Worm (Caenorhabditis elegans): ENCODE data around the gene srh-52.
A peak's percentile ranks its signal among the peaks of the same experiment; 100 is the strongest.

The srh-52 gene

DNA sequence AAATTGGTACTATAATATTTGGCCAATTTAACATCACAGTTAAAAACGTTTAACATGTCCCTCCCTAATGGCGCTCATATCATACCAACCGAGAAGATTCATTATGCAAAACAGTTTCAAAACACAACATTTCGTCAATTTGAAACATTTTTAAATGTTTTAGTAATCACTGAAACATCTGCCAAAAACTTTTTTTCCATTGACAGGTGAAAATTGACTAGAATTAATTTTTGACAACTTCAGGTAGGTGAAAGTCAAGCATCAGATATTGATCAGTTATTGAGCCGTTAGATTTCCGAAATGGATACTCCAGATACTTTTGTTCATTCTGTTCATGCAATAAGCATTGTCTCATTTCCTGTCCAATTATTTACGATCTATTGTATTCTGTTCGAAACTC, 30.8 kb upstream of the srh-52 start, which contains the start of gene srh-257:
srh-257 (plus strand) TSS at position 301 of the 400 bp plus-strand sequence.
- TF ChIP-seq blmp-1 (tag; optimal IDR thresholded peaks at IDR 0.05; ENCODE audit: insufficient read depth), result no peak
- no peak for TF ChIP-seq Y55F3AM.14 (GFP tag; optimal IDR thresholded peaks at IDR 0.05)
- TF ChIP-seq crh-2 (tag; optimal IDR thresholded peaks at IDR 0.05), result no peak
- no peak for TF ChIP-seq R02D3.7 (tag; optimal IDR thresholded peaks at IDR 0.05)
- TF ChIP-seq mbf-1 (tag; optimal IDR thresholded peaks at IDR 0.05), result no peak
- no peak for TF ChIP-seq ceh-16 (tag; optimal IDR thresholded peaks at IDR 0.05)
- no peak for TF ChIP-seq ceh-82 (tag; optimal IDR thresholded peaks at IDR 0.05)
- TF ChIP-seq lin-11 (tag; optimal IDR thresholded peaks at IDR 0.05), result no peak
- TF ChIP-seq nhr-129 (tag; optimal IDR thresholded peaks at IDR 0.05), result no peak
- no peak for TF ChIP-seq egl-27 (tag; optimal IDR thresholded peaks at IDR 0.05)
- TF ChIP-seq nhr-10 (tag; optimal IDR thresholded peaks at IDR 0.05), result no peak
- TF ChIP-seq elt-1 (tag; optimal IDR thresholded peaks at IDR 0.05), result no peak
- TF ChIP-seq snpc-4 (tag; optimal IDR thresholded peaks at IDR 0.05), result no peak
- no peak for TF ChIP-seq ztf-11 (tag; optimal IDR thresholded peaks at IDR 0.05)
- TF ChIP-seq lin-39 (tag; optimal IDR thresholded peaks at IDR 0.05), result no peak
- TF ChIP-seq ama-1 (optimal IDR thresholded peaks at IDR 0.05), result no peak
- TF ChIP-seq nhr-23 (tag; optimal IDR thresholded peaks at IDR 0.05), result no peak
- no peak for TF ChIP-seq fos-1 (tag; optimal IDR thresholded peaks at IDR 0.05)
- no peak for TF ChIP-seq peb-1 (tag; optimal IDR thresholded peaks at IDR 0.05)

DNA sequence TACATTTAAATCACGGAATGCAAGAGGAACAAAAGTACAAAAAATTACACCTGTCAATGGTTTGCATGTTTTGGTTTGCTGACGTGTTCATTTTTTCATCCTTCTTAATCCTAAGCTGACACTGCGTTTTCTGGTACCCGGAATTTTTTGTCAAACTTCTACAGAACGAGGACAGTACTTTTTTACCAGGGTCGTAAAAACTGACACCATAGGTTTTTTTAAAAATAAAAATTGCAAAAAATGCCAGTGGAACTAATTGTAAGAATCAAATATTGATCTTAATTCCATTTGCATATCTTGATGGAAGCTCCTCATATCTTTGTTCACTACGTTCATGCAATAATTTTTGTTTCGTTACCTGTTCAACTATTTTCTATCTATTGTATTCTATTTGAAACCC, 28.7 kb upstream of the srh-52 start, which contains the start of gene srh-258:
srh-258 (plus strand) TSS at position 301 of the 400 bp plus-strand sequence.
- TF ChIP-seq peb-1 (tag; optimal IDR thresholded peaks at IDR 0.05) (no peak), sem-4 (tag; optimal IDR thresholded peaks at IDR 0.05) (no peak), nhr-21 (tag; optimal IDR thresholded peaks at IDR 0.05) (no peak), lin-39 (tag; optimal IDR thresholded peaks at IDR 0.05) (no peak), ztf-4 (tag; optimal IDR thresholded peaks at IDR 0.05) (no peak), R02D3.7 (tag; optimal IDR thresholded peaks at IDR 0.05) (no peak), nhr-6 (tag; optimal IDR thresholded peaks at IDR 0.05) (no peak), nhr-129 (tag; optimal IDR thresholded peaks at IDR 0.05) (no peak), unc-39 (tag; optimal IDR thresholded peaks at IDR 0.05) (no peak), nhr-11 (tag; optimal IDR thresholded peaks at IDR 0.05) (no peak)

DNA sequence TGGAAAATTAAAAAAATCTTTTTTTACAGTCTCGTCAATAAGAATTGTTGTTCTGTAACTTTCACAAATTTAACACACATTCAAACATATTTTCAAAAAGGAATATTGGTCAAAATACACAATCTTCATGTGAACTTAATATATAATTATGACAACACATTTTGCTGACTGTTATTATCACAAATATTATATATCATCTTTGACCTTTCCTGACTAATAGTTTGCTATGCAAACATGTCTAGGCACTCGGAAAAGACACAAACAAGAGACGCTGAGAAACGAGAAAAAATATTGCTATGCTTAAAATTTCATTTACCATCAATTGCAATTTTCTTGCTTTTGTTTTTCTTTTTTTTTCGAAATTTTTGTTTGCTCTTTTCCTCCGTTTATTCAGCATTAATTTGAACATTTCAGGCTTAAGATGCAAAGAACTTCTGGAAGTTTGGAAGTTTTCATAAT, 25.8 kb upstream of the srh-52 start, which contains the start of gene fbxa-135:
fbxa-135 (plus strand) TSS at position 409 of the 459 bp plus-strand sequence.
- TF ChIP-seq fos-1 (tag; optimal IDR thresholded peaks at IDR 0.05) (peak; percentile 16), gmeb-1 (tag; optimal IDR thresholded peaks at IDR 0.05) (no peak)

DNA sequence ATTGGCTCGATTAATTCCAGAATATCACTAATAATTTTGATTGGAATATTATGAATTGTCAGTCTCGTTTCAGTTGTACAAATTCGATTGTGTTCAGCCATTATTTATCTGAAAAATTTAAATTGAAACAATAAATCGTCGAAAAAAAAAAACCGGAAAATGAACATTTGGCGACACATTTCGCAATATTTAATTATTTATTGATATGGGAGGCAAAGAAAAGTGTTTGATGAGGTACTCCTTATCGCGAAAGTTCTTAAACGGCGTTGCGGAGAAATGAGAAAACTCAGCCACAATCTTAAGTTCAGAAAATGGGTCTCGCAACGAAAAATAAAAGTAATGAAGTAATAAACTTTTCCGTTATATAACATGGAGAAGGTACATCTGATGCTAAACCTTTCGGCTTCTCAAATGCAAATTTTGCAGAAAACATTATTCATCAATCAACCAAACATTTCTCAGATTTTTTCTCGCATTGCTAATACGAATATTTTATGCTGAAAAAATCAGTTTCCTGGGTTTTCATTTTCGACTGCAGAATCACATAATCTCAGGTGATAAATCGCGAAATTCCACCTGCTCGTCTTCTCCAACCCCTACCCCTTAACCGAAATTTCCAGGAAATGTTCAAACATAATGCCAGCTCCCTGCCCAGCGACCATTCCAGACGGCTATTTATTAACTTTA, 23.7 kb upstream of the srh-52 start, which contains the start of the genes T06E6.15 and sri-7:
T06E6.15 (minus strand) TSS at position 101 of the 687 bp plus-strand sequence.
sri-7 (plus strand) TSS at position 637 of the 687 bp plus-strand sequence.
- no peak for TF ChIP-seq nhr-10 (tag; optimal IDR thresholded peaks at IDR 0.05)
- no peak for TF ChIP-seq lin-39 (tag; optimal IDR thresholded peaks at IDR 0.05)
- no peak for TF ChIP-seq blmp-1 (tag; optimal IDR thresholded peaks at IDR 0.05; ENCODE audit: insufficient read depth)
- no peak for TF ChIP-seq lsy-2 (tag; optimal IDR thresholded peaks at IDR 0.05)
- TF ChIP-seq C34F6.9 (tag; optimal IDR thresholded peaks at IDR 0.05), result no peak
- TF ChIP-seq fos-1 (tag; optimal IDR thresholded peaks at IDR 0.05), result peak; percentile 33
- no peak for TF ChIP-seq mab-5 (tag; optimal IDR thresholded peaks at IDR 0.05)
- no peak for TF ChIP-seq ZK546.5 (tag; optimal IDR thresholded peaks at IDR 0.05)

DNA sequence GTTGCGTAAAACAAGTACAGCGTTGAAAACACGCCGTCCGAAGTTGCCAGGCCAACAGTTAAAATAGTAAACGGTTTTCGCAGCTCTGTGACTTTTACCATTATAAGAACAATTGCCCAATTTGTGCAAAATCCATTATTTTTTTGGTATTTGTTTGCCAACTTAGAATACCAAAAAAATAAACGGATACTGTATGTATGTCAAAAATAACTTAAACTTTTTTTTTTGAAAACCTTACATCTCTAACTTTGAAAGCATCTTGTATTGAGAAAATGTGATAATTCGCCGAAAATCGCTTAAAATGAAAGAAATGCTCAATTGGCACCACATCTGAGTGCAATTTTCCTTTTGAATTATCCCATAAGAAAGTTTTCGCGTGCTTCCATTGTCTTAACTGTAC, 22.6 kb upstream of the srh-52 start, which contains the start of gene fbxa-199:
fbxa-199 (minus strand) TSS at position 101 of the 400 bp plus-strand sequence.
- TF ChIP-seq mdl-1 (tag; optimal IDR thresholded peaks at IDR 0.05) (no peak), nhr-237 (tag; optimal IDR thresholded peaks at IDR 0.05) (no peak), lin-11 (tag; optimal IDR thresholded peaks at IDR 0.05) (no peak), nhr-10 (tag; optimal IDR thresholded peaks at IDR 0.05) (no peak), unc-39 (tag; optimal IDR thresholded peaks at IDR 0.05) (no peak), alr-1 (tag; optimal IDR thresholded peaks at IDR 0.05) (no peak), nhr-25 (tag; optimal IDR thresholded peaks at IDR 0.05) (no peak), snpc-4 (tag; optimal IDR thresholded peaks at IDR 0.05) (no peak), elt-1 (tag; optimal IDR thresholded peaks at IDR 0.05) (no peak), nhr-129 (tag; optimal IDR thresholded peaks at IDR 0.05) (no peak), F13H6.1 (tag; optimal IDR thresholded peaks at IDR 0.05) (no peak), unc-62 (GFP tag; optimal IDR thresholded peaks at IDR 0.05) (no peak)

Data from whole organism, L2 larva.